Fruit fly (Drosophila melanogaster) whole organism: ENCODE results near the gene CG10211.

ENCODE experiments used
- CG8478 ChIP-seq: fragments of >200 bp; optimal IDR thresholded peaks from 2 replicates; lab custom pipeline; 2018; ENCODE audit warnings: inconsistent platforms
- Dll ChIP-seq: fragments of >200 bp; optimal IDR thresholded peaks from 2 replicates; lab custom pipeline; 2017
- EcR ChIP-seq, 2 experiments: fragments of >200 bp; optimal IDR thresholded peaks; 2 replicates each; lab custom pipeline; 2017; ENCODE audit warnings: missing biosample characterization in 2 of 2, missing genetic modification characterization in 2 of 2, missing genetic modification reagents in 2 of 2
- pan ChIP-seq: fragments of >200 bp; optimal IDR thresholded peaks from 2 replicates; lab custom pipeline; 2017
- psq ChIP-seq: fragments of >200 bp; optimal IDR thresholded peaks from 2 replicates; lab custom pipeline; 2017
- usp ChIP-seq: fragments of >200 bp; optimal IDR thresholded peaks from 2 replicates; lab custom pipeline; 2017; ENCODE audit warnings: missing biosample characterization, missing genetic modification characterization, mixed read lengths

CG10211 gene

DNA sequence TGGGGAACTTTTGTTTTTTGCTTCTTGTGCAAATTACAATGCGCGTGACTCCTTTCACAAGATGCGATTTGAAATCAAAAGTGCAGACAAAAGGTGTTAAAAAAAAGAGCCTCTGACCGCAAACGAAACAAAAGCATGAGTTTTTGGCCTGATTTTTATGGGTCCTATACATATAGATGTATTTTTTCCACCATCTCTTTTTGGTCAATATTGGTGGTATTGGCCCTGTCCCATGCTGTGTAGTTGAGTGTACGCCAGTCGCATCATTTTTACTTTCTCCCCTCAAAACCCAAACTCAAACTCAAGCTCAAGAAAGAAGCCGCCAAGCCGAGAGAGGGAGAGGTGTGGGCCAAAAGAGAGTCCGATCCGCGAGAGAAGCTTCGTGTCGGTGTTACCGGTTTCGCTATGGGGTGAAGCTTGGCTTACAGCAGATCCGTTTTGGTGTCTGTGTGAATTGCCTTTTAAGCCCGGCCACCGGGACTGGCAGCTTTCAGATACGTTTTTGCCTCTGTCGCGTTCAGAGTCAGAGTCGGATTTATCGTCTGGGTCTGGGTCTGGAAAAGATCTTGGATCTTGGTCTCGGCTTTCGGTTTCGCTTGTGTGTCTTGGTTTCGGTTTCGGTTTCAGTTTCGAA lies at the start of gene CG10211:
CG10211 (plus strand) TSS at position 486 of the 634 bp plus-strand sequence.
- no peak for TF ChIP-seq psq
- TF ChIP-seq EcR (GFP tag; optimal IDR thresholded peaks at IDR 0.05; lab: Kevin White, UChicago): no peak
- TF ChIP-seq CG8478: no peak
- TF ChIP-seq Dll (lab: Kevin White, UChicago): no peak
- no peak for TF ChIP-seq pan (lab: Kevin White, UChicago)
- TF ChIP-seq usp (GFP tag; lab: Kevin White, UChicago): no peak

DNA sequence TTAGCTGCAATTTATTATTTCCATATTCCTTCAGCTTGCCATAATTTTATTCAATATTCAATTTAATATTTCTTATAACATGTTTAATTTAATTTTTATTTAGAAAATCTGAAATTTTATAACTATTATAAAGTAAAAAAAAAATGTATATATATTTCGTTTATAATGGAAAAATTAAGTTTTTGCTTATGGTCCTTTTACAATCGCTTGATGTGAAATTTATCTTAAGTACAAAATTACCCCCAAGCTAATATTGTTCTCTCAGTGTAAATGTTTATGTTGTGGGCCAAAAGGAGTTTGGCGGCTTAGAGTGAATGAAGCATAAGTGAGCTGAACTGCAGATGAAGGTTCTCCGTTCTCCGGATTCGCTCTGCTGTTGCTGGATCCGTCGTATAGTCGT lies 49.3 kb upstream of the CG10211 start:
- no peak for TF ChIP-seq EcR (GFP tag; optimal IDR thresholded peaks at IDR 0.05; lab: Kevin White, UChicago)
- no peak for TF ChIP-seq CG8478
- TF ChIP-seq pan (lab: Kevin White, UChicago): no peak
- no peak for TF ChIP-seq usp (GFP tag; lab: Kevin White, UChicago)
- TF ChIP-seq psq: no peak
- TF ChIP-seq Dll (lab: Kevin White, UChicago): no peak

DNA sequence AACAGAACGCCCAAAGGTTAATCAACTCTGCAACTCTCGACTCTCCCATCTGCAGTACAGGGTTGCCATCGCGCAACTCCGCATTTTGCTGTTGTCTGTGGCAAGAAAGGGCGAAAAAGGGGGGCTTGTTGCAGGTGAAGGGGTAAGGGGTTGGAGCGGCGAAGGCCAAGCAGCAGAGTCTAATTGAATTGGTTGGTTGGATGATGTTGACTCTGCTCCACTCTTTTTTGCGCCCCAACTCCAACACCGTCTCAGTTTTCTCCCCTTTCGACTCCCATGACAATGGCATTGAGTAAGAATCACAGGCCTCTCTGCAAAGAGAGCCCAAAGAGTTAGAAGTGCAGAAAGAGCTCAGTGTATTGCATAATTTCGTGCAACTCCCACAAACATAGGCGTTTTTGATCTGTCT lies 48.7 kb upstream of the CG10211 start:
- TF ChIP-seq pan (lab: Kevin White, UChicago) (no peak), EcR (GFP tag; optimal IDR thresholded peaks at IDR 0.05; lab: Kevin White, UChicago) (peak; percentile 77 to 98)

DNA sequence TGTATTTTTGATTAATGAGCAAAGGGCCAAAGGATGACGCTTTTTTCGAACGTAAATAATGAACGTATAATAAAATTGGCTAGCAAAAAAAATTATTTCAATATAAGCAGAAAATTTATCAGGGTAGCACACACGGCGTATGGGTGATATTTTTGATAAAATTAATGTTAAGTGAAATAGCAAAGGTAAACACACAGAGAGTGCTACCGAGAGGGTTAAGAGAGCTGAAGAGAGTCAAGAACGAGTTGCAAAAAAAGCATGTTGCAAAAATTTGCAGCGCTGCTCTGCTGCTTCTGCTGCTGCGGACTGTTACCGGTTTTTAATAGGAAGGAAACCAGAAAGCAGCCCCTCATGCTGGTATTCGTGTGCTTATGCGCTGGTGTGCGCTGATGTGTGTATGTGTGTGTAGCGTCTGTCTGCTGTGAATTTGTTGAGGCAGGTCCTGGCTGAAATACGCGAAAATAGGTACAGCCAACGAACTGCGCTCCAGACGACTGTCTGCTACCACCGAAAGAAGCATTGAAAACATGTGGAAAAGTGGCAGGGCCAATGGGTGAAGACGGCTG lies 47.7 kb upstream of the CG10211 start:
- TF ChIP-seq Dll (lab: Kevin White, UChicago) (no peak), EcR (GFP tag; optimal IDR thresholded peaks at IDR 0.05; lab: Kevin White, UChicago) (peak in 1 of 2 experiments; percentile 65), pan (lab: Kevin White, UChicago) (peak; percentile 37)

DNA sequence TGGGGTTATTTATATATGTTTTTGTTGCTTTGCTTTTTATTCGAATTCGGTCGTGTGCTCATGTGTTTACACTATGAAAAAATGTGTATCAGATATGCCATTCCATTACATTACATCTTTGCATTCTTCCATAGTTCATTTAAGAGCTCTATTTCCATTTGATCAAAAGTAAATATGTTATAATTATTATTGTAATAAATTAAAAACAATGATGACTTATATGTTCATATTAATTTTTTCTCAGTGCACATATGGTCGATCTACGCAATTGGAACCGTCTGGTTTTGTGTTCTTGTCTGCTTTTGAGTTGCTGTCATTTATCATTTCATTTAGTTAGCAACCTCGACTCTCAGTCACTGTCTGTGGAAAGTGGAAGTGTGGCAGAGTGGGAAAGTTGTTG lies 39.8 kb upstream of the CG10211 start:
- TF ChIP-seq usp (GFP tag; lab: Kevin White, UChicago): no peak
- no peak for TF ChIP-seq psq
- TF ChIP-seq Dll (lab: Kevin White, UChicago): no peak
- no peak for TF ChIP-seq pan (lab: Kevin White, UChicago)
- TF ChIP-seq EcR (GFP tag; optimal IDR thresholded peaks at IDR 0.05; lab: Kevin White, UChicago): no peak
- TF ChIP-seq CG8478: no peak

DNA sequence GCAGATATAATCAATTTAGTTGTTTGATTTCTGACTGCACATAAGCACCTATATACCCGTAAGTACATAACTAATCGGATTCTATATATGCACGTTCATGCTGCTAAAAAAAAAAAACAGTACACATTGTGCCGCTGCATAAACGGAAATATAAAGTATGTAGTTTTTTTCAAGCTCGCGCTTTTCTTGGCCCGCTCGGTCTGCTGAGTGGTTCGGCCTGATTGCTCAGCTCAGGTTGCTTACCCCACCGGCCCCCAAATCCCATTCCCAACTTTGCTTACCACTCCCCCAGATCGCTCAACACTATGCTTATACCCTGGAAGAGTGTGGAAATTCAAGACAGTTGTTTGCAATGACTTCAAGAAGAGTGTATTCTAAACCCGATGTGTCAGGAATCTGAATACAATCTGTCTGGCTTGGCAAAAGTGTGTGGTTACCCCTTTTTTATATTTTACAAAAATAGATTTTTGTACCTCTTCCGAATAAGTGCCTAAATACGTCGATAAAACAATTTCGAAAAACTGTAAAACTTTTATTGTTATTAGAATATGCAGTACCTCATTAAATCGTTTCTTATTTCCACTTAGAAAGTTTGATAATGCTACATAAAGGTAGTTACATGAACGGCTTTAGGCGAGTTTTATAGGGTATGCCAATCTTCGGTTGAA lies 38.6 kb upstream of the CG10211 start:
- no peak for TF ChIP-seq CG8478
- no peak for TF ChIP-seq psq
- no peak for TF ChIP-seq usp (GFP tag; lab: Kevin White, UChicago)
- peak; percentile 66 for TF ChIP-seq pan (lab: Kevin White, UChicago)

DNA sequence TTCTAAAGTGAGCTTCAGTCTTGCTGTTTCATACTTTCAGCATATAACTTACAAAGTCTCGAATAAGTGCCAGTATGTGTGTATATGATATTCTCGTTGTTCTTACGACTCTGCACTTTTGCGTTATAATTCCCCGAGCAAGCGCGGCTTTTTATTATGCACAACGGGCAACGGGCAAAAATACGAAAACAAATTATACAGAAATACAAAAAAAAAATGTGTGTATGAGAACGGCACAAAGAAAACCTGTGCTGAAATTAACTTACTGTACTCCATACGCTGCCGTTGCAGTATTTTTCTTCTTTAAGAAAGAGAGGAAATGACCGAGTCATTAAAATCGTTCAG lies 38.1 kb upstream of the CG10211 start:
- no peak for TF ChIP-seq psq

DNA sequence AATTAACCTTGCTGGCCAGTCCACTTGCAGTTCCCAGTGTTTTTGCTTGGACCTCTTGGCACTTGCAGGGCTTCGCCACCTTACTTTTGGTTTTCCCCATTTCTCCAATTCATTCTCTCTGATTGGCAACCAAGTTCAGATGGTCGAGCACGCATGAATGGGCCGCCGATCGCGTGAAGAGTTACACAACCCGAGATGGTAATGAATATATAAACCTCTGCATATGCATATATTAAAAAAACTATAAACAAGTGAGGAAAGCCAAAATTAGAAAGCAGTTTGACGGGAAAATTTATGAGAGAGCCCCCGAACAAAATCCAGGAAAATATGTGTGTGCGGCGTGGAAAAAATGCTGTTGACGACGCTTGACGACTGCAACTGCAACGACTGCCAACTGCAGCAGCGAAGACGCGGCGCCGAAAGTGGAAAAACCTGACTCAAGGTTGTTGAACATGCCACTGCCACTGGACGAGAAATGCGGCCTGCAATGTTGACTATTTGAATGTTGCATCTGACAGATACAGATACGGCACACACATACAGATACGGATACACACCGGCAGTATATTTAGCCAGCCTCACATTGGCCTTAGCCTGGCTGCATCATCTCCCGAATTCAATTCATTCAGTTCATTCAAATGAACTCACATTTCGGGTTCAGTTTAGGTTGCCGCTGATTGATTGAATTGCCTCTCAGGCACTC lies 36.8 kb upstream of the CG10211 start:
- TF ChIP-seq usp (GFP tag; lab: Kevin White, UChicago): no peak
- TF ChIP-seq psq: no peak
- TF ChIP-seq EcR (GFP tag; optimal IDR thresholded peaks at IDR 0.05; lab: Kevin White, UChicago): peak in 1 of 2 experiments; percentile 33
- TF ChIP-seq CG8478: no peak
- no peak for TF ChIP-seq Dll (lab: Kevin White, UChicago)
- TF ChIP-seq pan (lab: Kevin White, UChicago): no peak

DNA sequence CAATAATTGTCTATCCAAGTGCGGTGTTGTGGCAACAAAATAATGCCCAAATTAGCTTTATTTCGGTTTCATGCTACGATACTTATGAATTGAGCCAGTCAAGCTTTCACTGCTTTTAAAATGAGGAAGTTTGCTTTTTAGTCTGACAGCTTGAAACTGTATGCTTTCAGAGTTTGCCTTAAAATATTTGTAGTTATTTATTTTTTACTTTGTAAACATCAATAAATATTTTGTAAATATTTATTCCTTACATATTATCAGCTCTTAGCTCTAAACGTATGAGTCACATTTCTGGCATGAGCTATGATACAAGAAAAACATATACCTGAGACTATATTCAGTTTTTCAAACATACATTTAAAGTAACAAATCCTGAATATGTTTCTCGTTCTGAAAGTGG lies 36.2 kb upstream of the CG10211 start:
- no peak for TF ChIP-seq usp (GFP tag; lab: Kevin White, UChicago)
- TF ChIP-seq pan (lab: Kevin White, UChicago): no peak
- no peak for TF ChIP-seq CG8478

DNA sequence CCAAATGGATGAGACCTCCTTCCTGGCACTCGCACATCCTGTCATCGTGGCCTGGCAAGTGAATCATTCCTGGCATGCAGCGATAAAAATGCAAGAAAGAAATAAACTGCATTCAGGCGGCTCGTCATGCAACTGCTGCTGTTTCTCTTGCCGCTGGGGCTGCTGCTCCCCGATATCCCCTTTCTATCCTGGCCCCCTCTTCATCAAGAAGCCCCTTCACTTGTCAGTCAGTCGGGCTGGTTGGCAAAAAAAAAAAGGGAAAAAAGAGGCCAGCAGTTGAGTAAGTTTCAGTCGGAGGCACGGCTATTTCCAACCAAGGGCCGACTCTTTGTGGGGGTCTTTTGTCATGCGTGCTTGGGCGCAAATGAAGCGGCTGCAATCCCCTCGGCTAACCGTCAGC lies 35.5 kb upstream of the CG10211 start:
- TF ChIP-seq CG8478 (no peak), Dll (lab: Kevin White, UChicago) (no peak)

DNA sequence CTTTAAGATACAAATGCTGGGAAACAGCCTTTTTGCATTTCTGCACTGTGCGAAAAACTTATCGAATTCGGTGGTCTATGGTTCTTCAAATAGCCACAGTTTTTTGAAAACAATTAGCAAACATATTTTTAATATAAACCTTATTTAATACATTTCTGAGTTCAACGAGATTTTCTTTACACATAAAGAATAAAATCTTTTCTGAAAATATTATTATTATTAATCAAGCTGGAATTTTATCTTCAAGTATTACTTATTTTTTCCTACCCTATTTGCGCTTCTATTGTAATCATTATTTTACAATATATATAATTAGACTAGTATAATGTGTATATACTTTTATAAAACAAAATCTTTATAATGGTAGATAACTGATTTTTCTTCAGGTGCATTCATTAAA lies 35.1 kb upstream of the CG10211 start:
- TF ChIP-seq usp (GFP tag; lab: Kevin White, UChicago): no peak
- no peak for TF ChIP-seq Dll (lab: Kevin White, UChicago)
- TF ChIP-seq pan (lab: Kevin White, UChicago): no peak
- TF ChIP-seq psq: no peak
- no peak for TF ChIP-seq EcR (GFP tag; optimal IDR thresholded peaks at IDR 0.05; lab: Kevin White, UChicago)
- TF ChIP-seq CG8478: no peak

DNA sequence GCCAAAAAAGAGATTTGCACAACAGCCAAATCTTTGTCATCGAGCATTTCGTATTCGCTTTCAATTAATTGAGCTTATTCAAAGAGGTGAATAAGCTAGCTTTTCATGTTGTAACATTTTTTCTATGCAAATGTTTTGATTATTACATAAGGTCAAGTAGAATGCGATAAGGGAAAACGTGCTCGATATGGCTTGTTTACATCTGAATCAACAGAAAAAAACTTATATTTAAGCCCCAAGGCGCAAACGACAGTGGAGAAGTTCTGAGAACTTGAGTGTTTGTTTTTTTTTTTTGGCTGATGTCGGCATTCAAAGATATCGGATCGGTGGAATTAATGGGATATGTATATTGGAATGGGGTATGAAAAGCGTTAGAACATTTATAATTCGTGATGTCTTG lies 34.3 kb upstream of the CG10211 start:
- TF ChIP-seq psq (no peak), Dll (lab: Kevin White, UChicago) (no peak), EcR (GFP tag; optimal IDR thresholded peaks at IDR 0.05; lab: Kevin White, UChicago) (no peak), CG8478 (no peak), usp (GFP tag; lab: Kevin White, UChicago) (no peak), pan (lab: Kevin White, UChicago) (no peak)

DNA sequence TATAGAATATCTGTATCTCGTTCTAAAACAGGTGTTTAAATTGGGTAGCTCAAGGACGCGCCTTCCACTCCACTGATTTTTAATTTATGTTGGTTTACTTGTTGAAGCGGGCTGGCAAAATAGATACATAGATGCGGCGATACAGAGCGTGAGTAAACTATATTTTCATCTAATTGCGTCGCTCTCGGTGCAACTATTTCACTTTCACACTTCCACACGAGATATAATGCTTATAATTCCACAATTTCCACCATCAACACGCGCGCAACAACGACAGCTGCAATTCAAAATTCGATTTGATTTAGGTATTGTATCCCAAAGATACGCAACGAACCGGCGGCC lies 33.3 kb upstream of the CG10211 start:
- TF ChIP-seq pan (lab: Kevin White, UChicago) (no peak), psq (no peak), EcR (GFP tag; optimal IDR thresholded peaks at IDR 0.05; lab: Kevin White, UChicago) (no peak), CG8478 (no peak), Dll (lab: Kevin White, UChicago) (no peak), usp (GFP tag; lab: Kevin White, UChicago) (no peak)
